Worm (Caenorhabditis elegans) whole organism, young adult: ENCODE data around the gene C34B4.4.
"Not testable (repeated sequence)": the region's sequence is repeated elsewhere in the genome, so short reads cannot be mapped to it uniquely, and the experiment has no call there.

Experiments used
- F55B11.4 ChIP-seq: sonication (generic microtip); optimal IDR thresholded peaks from 2 replicates; lab custom pipeline; 2016; ENCODE audit warnings: missing compliant biosample characterization, missing genetic modification characterization, borderline replicate concordance; ENCODE audit not compliant: insufficient read depth
- K11D2.4 ChIP-seq: fragments of 200-800 bp; sonication (Bioruptor generic); IDR thresholded peaks from 2 replicates; pipeline ENCODE4 v1.3.6; 2022; ENCODE audit warnings: missing genetic modification reagents, missing genetic modification characterization, missing compliant biosample characterization
- K12H6.12 ChIP-seq: fragments of 200-800 bp; sonication (Bioruptor generic); optimal IDR thresholded peaks from 2 replicates; lab custom pipeline; 2018; ENCODE audit warnings: mild to moderate bottlenecking, missing genetic modification characterization, missing compliant biosample characterization
- Y79H2A.3 ChIP-seq: fragments of 200-800 bp; sonication (Bioruptor generic); conservative IDR thresholded peaks from 2 replicates; pipeline ENCODE4 v1.3.6; 2022; ENCODE audit warnings: missing genetic modification reagents, missing genetic modification characterization, missing compliant biosample characterization
- ceh-27 ChIP-seq: fragments of 200-800 bp; sonication (Bioruptor generic); optimal IDR thresholded peaks from 2 replicates; lab custom pipeline; 2018; ENCODE audit warnings: mild to moderate bottlenecking, missing genetic modification characterization, moderate library complexity, missing compliant biosample characterization
- gei-17 ChIP-seq: fragments of 200-800 bp; sonication (Bioruptor generic); optimal IDR thresholded peaks from 2 replicates; lab custom pipeline; 2018; ENCODE audit warnings: mild to moderate bottlenecking, missing genetic modification characterization, missing compliant biosample characterization
- him-1 ChIP-seq: sonication (generic microtip); optimal IDR thresholded peaks from 2 replicates; lab custom pipeline; 2016; ENCODE audit warnings: missing genotype, missing genetic modification reagents, missing genetic modification characterization, missing compliant biosample characterization
- madf-3 ChIP-seq: fragments of 200-800 bp; sonication (Bioruptor generic); IDR thresholded peaks from 2 replicates; pipeline ENCODE4 v1.3.6; 2022; ENCODE audit warnings: missing genetic modification reagents, missing genetic modification characterization, missing compliant biosample characterization
- nhr-179 ChIP-seq: sonication (generic microtip); optimal IDR thresholded peaks from 2 replicates; lab custom pipeline; 2016; ENCODE audit warnings: mild to moderate bottlenecking, missing genetic modification characterization, missing compliant biosample characterization
- pha-4 ChIP-seq: fragments of 150-350 bp; sonication (generic microtip); optimal IDR thresholded peaks from 2 replicates; lab custom pipeline; 2014; ENCODE audit warnings: missing biosample characterization, missing genetic modification reagents, missing genetic modification characterization
- snpc-3.4 ChIP-seq: sonication (generic microtip); optimal IDR thresholded peaks from 2 replicates; lab custom pipeline; 2017; ENCODE audit warnings: missing genetic modification characterization, mild to moderate bottlenecking, missing compliant biosample characterization, antibody characterized with exemption, moderate library complexity, missing genotype, missing genetic modification reagents
- snpc-4 ChIP-seq, 5 experiments: fragments of 150-350 bp in 1 of 5; sonication (generic microtip) in 4 of 5; optimal IDR thresholded peaks; 2 replicates each; lab custom pipeline; 2014 to 2018; ENCODE audit warnings: missing genetic modification characterization in 5 of 5, missing biosample characterization in 3 of 5, antibody characterized with exemption in 2 of 5, mild to moderate bottlenecking in 2 of 5, missing compliant biosample characterization in 2 of 5, missing genotype in 2 of 5, moderate library complexity in 2 of 5, missing genetic modification reagents in 1 of 5
- somi-1 ChIP-seq: fragments of 200-800 bp; sonication (Bioruptor generic); optimal IDR thresholded peaks from 2 replicates; lab custom pipeline; 2018; ENCODE audit warnings: mild to moderate bottlenecking, missing genetic modification characterization, missing compliant biosample characterization
- zim-3 ChIP-seq: sonication (generic microtip); optimal IDR thresholded peaks from 2 replicates; lab custom pipeline; 2017; ENCODE audit warnings: mild to moderate bottlenecking, missing genetic modification characterization, moderate library complexity, missing compliant biosample characterization

ce11 chrV:13134786-13135185 lies 44.6 kb downstream of the C34B4.4 start, which contains the start of gene clec-225:
- not testable (repeated sequence) for TF ChIP-seq ceh-27 (GFP tag; lab: Kevin White, UChicago); somi-1 (GFP tag; lab: Kevin White, UChicago); K11D2.4 (GFP tag; lab: Robert Waterston, UW); snpc-4 (GFP tag; optimal IDR thresholded peaks at IDR 0.05; lab: Kevin White, UChicago); snpc-4 (tag; optimal IDR thresholded peaks at IDR 0.05; lab: Kevin White, UChicago); him-1 (tag; lab: Kevin White, UChicago); Y79H2A.3; zim-3 (tag; lab: Kevin White, UChicago); snpc-3.4; madf-3 (GFP tag; lab: Robert Waterston, UW); F55B11.4 (tag; lab: Kevin White, UChicago); nhr-179; gei-17 (GFP tag; lab: Kevin White, UChicago); pha-4; K12H6.12 (tag; lab: Kevin White, UChicago)
